Worm (Caenorhabditis elegans): ENCODE results near the gene lin-29.

lin-29 gene

DNA sequence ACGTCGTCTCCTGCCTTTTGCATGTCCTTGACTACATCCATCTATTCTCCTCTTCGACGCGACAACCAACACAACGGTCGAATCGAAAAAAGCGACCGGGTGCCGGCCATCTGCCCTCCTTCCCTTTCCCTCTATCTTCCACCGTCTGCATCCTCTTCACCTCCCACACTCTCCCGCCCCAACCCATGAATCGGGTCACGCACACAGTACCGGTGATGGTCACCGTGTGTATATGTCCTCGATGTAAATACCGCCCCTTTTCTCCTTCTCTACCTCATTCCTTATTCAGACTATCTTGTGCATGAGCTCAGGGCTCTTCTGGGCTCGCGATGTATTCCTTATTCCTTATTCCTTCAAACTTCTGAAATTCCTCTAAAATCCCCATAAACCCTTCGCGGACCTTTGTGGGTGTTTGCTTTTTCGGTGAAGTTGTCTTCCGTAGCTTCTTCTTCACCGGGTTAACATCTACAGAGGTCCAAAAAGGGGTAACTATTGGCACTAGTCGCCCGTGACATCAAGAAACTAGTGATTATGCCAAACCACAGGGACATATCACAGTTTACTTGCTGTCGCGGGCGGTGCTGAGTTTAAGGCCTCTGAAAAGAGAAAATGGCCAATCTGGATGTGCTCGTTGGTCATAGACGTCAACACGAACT is 45.6 kb downstream of the lin-29 start:
- TF ChIP-seq irx-1 (tag; optimal IDR thresholded peaks at IDR 0.05) (no peak), dpl-1 (GFP tag; optimal IDR thresholded peaks at IDR 0.05) (peak in 2 of 3 experiments; percentile 10 to 13), sox-4 (tag; optimal IDR thresholded peaks at IDR 0.05) (no peak), pqm-1 (tag; optimal IDR thresholded peaks at IDR 0.05) (no peak), lin-35 (GFP tag; optimal IDR thresholded peaks at IDR 0.05) (peak in 1 of 2 experiments; percentile 43), snpc-4 (tag; optimal IDR thresholded peaks at IDR 0.05) (no peak), nhr-19 (GFP tag; conservative IDR thresholded peaks at IDR 0.05) (0 out of 2 replicates have a peak, but pooled peaks have one; percentile 7), C34B4.2 (tag; optimal IDR thresholded peaks at IDR 0.05) (no peak), mep-1 (tag; optimal IDR thresholded peaks at IDR 0.05) (peak; percentile 4), pax-3 (tag; optimal IDR thresholded peaks at IDR 0.05) (no peak), aly-2 (tag; optimal IDR thresholded peaks at IDR 0.05) (no peak), mef-2 (tag; optimal IDR thresholded peaks at IDR 0.05) (no peak), mab-9 (GFP tag; IDR thresholded peaks at IDR 0.05) (no peak), egl-27 (tag; optimal IDR thresholded peaks at IDR 0.05) (no peak), lsy-2 (tag; optimal IDR thresholded peaks at IDR 0.05) (peak in 1 of 2 experiments; percentile 30), sup-37 (GFP tag; optimal IDR thresholded peaks at IDR 0.05) (no peak), lir-3 (tag; optimal IDR thresholded peaks at IDR 0.05; ENCODE audit: poor library complexity) (no peak), efl-1 (optimal IDR thresholded peaks at IDR 0.05) (no peak), efl-1 (GFP tag; optimal IDR thresholded peaks at IDR 0.05 in 1 of 2) (peak in 1 of 2 experiments; percentile 92), nhr-20 (tag; optimal IDR thresholded peaks at IDR 0.05) (peak; percentile 54), ceh-63 (GFP tag; optimal IDR thresholded peaks at IDR 0.05) (no peak), aha-1 (tag; optimal IDR thresholded peaks at IDR 0.05) (no peak), lin-14 (GFP tag; optimal IDR thresholded peaks at IDR 0.05) (no peak), nhr-90 (tag; optimal IDR thresholded peaks at IDR 0.05; ENCODE audit: poor library complexity) (peak; percentile 33), tbx-2 (tag; optimal IDR thresholded peaks at IDR 0.05) (peak; percentile 2), ets-5 (GFP tag; IDR thresholded peaks at IDR 0.05) (no peak), swsn-7 (tag; optimal IDR thresholded peaks at IDR 0.05) (peak; percentile 18), unc-30 (tag; optimal IDR thresholded peaks at IDR 0.05) (no peak), ztf-4 (tag; optimal IDR thresholded peaks at IDR 0.05) (no peak), nhr-47 (tag; optimal IDR thresholded peaks at IDR 0.05) (no peak), ces-1 (GFP tag; optimal IDR thresholded peaks at IDR 0.05) (no peak), snu-23 (GFP tag; optimal IDR thresholded peaks at IDR 0.05) (peak; percentile 55), lin-13 (GFP tag; optimal IDR thresholded peaks at IDR 0.05) (no peak), jun-1 (tag; optimal IDR thresholded peaks at IDR 0.05) (no peak), dsc-1 (tag; optimal IDR thresholded peaks at IDR 0.05) (no peak), ceh-8 (GFP tag; optimal IDR thresholded peaks at IDR 0.05) (no peak), egl-13 (tag; optimal IDR thresholded peaks at IDR 0.05) (no peak), blmp-1 (tag; optimal IDR thresholded peaks at IDR 0.05) (peak; percentile 83), ceh-88 (GFP tag; IDR thresholded peaks at IDR 0.05) (no peak), C16A3.4 (tag; optimal IDR thresholded peaks at IDR 0.05) (peak; percentile 26), rnt-1 (tag; optimal IDR thresholded peaks at IDR 0.05) (peak; percentile 24), nhr-28 (tag; optimal IDR thresholded peaks at IDR 0.05) (no peak), nhr-77 (tag; optimal IDR thresholded peaks at IDR 0.05) (no peak), fkh-10 (GFP tag; optimal IDR thresholded peaks at IDR 0.05) (no peak), zip-4 (GFP tag; optimal IDR thresholded peaks at IDR 0.05) (no peak), nhr-11 (tag; optimal IDR thresholded peaks at IDR 0.05) (no peak), unc-62 (GFP tag; optimal IDR thresholded peaks at IDR 0.05) (no peak), F16B12.6 (tag; optimal IDR thresholded peaks at IDR 0.05) (no peak), efl-3 (GFP tag; optimal IDR thresholded peaks at IDR 0.05) (no peak), nhr-85 (tag) (peak; percentile 83), grh-1 (GFP tag; IDR thresholded peaks at IDR 0.05) (no peak), lin-15B (tag; optimal IDR thresholded peaks at IDR 0.05) (no peak), C04F5.9 (tag; optimal IDR thresholded peaks at IDR 0.05) (no peak)
